Fruit fly (Drosophila melanogaster) whole organism, prepupa: ENCODE data around the gene CG11089.
A peak's percentile ranks its signal among the peaks of the same experiment; 100 is the strongest.

Experiments used
- Blimp-1 ChIP-seq: fragments of 200-800 bp; sonication (Bioruptor generic); optimal IDR thresholded peaks from 3 replicates; lab custom pipeline; 2017; ENCODE audit warnings: missing biosample characterization, missing genetic modification characterization, mild to moderate bottlenecking, moderate library complexity, missing genetic modification reagents
- CG10631 ChIP-seq: fragments of 200-800 bp; sonication (Bioruptor generic); optimal IDR thresholded peaks from 2 replicates; lab custom pipeline; 2016; ENCODE audit warnings: missing biosample characterization, missing genetic modification characterization
- CG10669 ChIP-seq: fragments of 200-800 bp; sonication (Bioruptor generic); optimal IDR thresholded peaks from 3 replicates; lab custom pipeline; 2018; ENCODE audit warnings: missing biosample characterization, mild to moderate bottlenecking, missing genetic modification characterization, moderate library complexity
- CG11294 ChIP-seq: fragments of 200-800 bp; sonication (Bioruptor generic); IDR thresholded peaks from 2 replicates; pipeline ENCODE4 v1.3.6; 2022; ENCODE audit warnings: missing biosample characterization, missing genetic modification characterization
- CG11762 ChIP-seq: fragments of 200-800 bp; sonication (Bioruptor generic); optimal IDR thresholded peaks from 3 replicates; lab custom pipeline; 2016; ENCODE audit warnings: missing biosample characterization, missing genetic modification characterization; ENCODE audit not compliant: insufficient read depth
- CG16779 ChIP-seq: fragments of 200-800 bp; sonication (Bioruptor generic); optimal IDR thresholded peaks from 3 replicates; lab custom pipeline; 2017; ENCODE audit warnings: missing biosample characterization, mild to moderate bottlenecking, missing genetic modification characterization
- CG3032 ChIP-seq: fragments of 200-800 bp; optimal IDR thresholded peaks from 2 replicates; lab custom pipeline; 2019; ENCODE audit warnings: missing biosample characterization, mild to moderate bottlenecking, missing genetic modification characterization, moderate library complexity
- CG32006 ChIP-seq: fragments of 200-800 bp; sonication (Bioruptor generic); optimal IDR thresholded peaks from 3 replicates; lab custom pipeline; 2017; ENCODE audit warnings: missing biosample characterization, mild to moderate bottlenecking, missing genetic modification characterization
- CG34406 ChIP-seq: fragments of 200-800 bp; sonication (Bioruptor generic); optimal IDR thresholded peaks from 3 replicates; lab custom pipeline; 2016; ENCODE audit warnings: missing biosample characterization, missing genetic modification characterization
- CG4318 ChIP-seq: fragments of 200-800 bp; sonication (Bioruptor generic); optimal IDR thresholded peaks from 3 replicates; lab custom pipeline; 2017; ENCODE audit warnings: missing biosample characterization, mild to moderate bottlenecking, missing genetic modification characterization
- CG6276 ChIP-seq: fragments of 200-800 bp; sonication (Bioruptor generic); optimal IDR thresholded peaks from 2 replicates; lab custom pipeline; 2017; ENCODE audit warnings: missing biosample characterization, mild to moderate bottlenecking, missing genetic modification characterization
- CG6792 ChIP-seq: fragments of 200-800 bp; sonication (Bioruptor generic); optimal IDR thresholded peaks from 3 replicates; lab custom pipeline; 2016; ENCODE audit warnings: missing biosample characterization, missing genetic modification characterization
- CG6808 ChIP-seq: fragments of 200-800 bp; sonication (Bioruptor generic); optimal IDR thresholded peaks from 3 replicates; lab custom pipeline; 2017; ENCODE audit warnings: missing biosample characterization, missing genetic modification characterization, mild to moderate bottlenecking, moderate library complexity, missing genetic modification reagents
- CG6854 ChIP-seq: fragments of 200-800 bp; sonication (Bioruptor generic); optimal IDR thresholded peaks from 2 replicates; lab custom pipeline; 2017; ENCODE audit warnings: missing biosample characterization, mild to moderate bottlenecking, missing genetic modification characterization
- CG7368 ChIP-seq: fragments of 200-800 bp; sonication (Bioruptor generic); optimal IDR thresholded peaks from 3 replicates; lab custom pipeline; 2016; ENCODE audit warnings: missing biosample characterization, missing genetic modification characterization
- CG8119 ChIP-seq: fragments of 200-800 bp; sonication (Bioruptor generic); IDR thresholded peaks from 3 replicates; pipeline ENCODE4 v1.3.6; 2022; ENCODE audit warnings: missing biosample characterization, missing genetic modification characterization
- CG8319 ChIP-seq: fragments of 200-800 bp; sonication (Bioruptor generic); optimal IDR thresholded peaks from 3 replicates; lab custom pipeline; 2016; ENCODE audit warnings: missing biosample characterization, missing genetic modification characterization
- CG8632 ChIP-seq: fragments of 200-800 bp; sonication (Bioruptor generic); optimal IDR thresholded peaks from 3 replicates; lab custom pipeline; 2016; ENCODE audit warnings: missing biosample characterization, missing genetic modification characterization
- CG9139 ChIP-seq: fragments of 200-800 bp; sonication (Bioruptor generic); optimal IDR thresholded peaks from 3 replicates; lab custom pipeline; 2017; ENCODE audit warnings: missing biosample characterization, mild to moderate bottlenecking, missing genetic modification characterization
- Eip93F ChIP-seq: fragments of 200-800 bp; sonication (Bioruptor generic); optimal IDR thresholded peaks from 2 replicates; lab custom pipeline; 2016; ENCODE audit warnings: missing biosample characterization, mild to moderate bottlenecking, missing genetic modification characterization
- Ets96B ChIP-seq: fragments of 200-800 bp; optimal IDR thresholded peaks from 2 replicates; lab custom pipeline; 2019; ENCODE audit warnings: missing biosample characterization, mild to moderate bottlenecking, missing genetic modification characterization, moderate library complexity
- Gug ChIP-seq: fragments of 200-800 bp; sonication (Bioruptor generic); IDR thresholded peaks from 2 replicates; pipeline ENCODE4 v1.3.6; 2022; ENCODE audit warnings: missing biosample characterization, missing genetic modification characterization
- Hr38 ChIP-seq: sonication (Bioruptor generic); optimal IDR thresholded peaks from 2 replicates; lab custom pipeline; 2016; ENCODE audit warnings: missing biosample characterization, missing genetic modification characterization
- Lpt ChIP-seq: fragments of 200-800 bp; sonication (Bioruptor generic); optimal IDR thresholded peaks from 3 replicates; lab custom pipeline; 2016; ENCODE audit warnings: missing biosample characterization, missing genetic modification characterization
- OdsH ChIP-seq: fragments of 200-800 bp; sonication (Bioruptor generic); optimal IDR thresholded peaks from 3 replicates; lab custom pipeline; 2016; ENCODE audit warnings: missing biosample characterization, missing genetic modification characterization
- Smox ChIP-seq: fragments of 200-800 bp; sonication (Bioruptor generic); optimal IDR thresholded peaks from 3 replicates; lab custom pipeline; 2016; ENCODE audit warnings: missing biosample characterization, missing genetic modification characterization
- Sox102F ChIP-seq: fragments of 200-800 bp; sonication (Bioruptor generic); optimal IDR thresholded peaks from 2 replicates; lab custom pipeline; 2016; ENCODE audit warnings: missing biosample characterization, mild to moderate bottlenecking, missing genetic modification characterization
- Sox14 ChIP-seq: fragments of 200-800 bp; sonication (Bioruptor generic); optimal IDR thresholded peaks from 3 replicates; lab custom pipeline; 2016; ENCODE audit warnings: missing biosample characterization, missing genetic modification characterization
- achi ChIP-seq: fragments of 200-800 bp; sonication (Bioruptor generic); optimal IDR thresholded peaks from 3 replicates; lab custom pipeline; 2016; ENCODE audit warnings: missing biosample characterization, missing genetic modification characterization
- acj6 ChIP-seq: fragments of 200-800 bp; sonication (Bioruptor generic); optimal IDR thresholded peaks from 3 replicates; lab custom pipeline; 2016; ENCODE audit warnings: missing biosample characterization, missing genetic modification characterization
- dac ChIP-seq: fragments of 200-800 bp; sonication (Bioruptor generic); optimal IDR thresholded peaks from 2 replicates; lab custom pipeline; 2017; ENCODE audit warnings: missing biosample characterization, mild to moderate bottlenecking, missing genetic modification characterization
- dsx ChIP-seq: fragments of 200-800 bp; optimal IDR thresholded peaks from 3 replicates; lab custom pipeline; 2019; ENCODE audit warnings: missing biosample characterization, mild to moderate bottlenecking, missing genetic modification characterization, moderate library complexity; ENCODE audit not compliant: poor library complexity, severe bottlenecking
- eg ChIP-seq: fragments of 200-800 bp; sonication (Bioruptor generic); IDR thresholded peaks from 3 replicates; pipeline ENCODE4 v1.3.6; 2022; ENCODE audit warnings: missing biosample characterization, missing genetic modification characterization
- esn ChIP-seq: fragments of 200-800 bp; sonication (Bioruptor generic); optimal IDR thresholded peaks from 2 replicates; lab custom pipeline; 2016; ENCODE audit warnings: missing biosample characterization, mild to moderate bottlenecking, missing genetic modification characterization, moderate library complexity
- fd59A ChIP-seq: fragments of 200-800 bp; sonication (Bioruptor generic); optimal IDR thresholded peaks from 2 replicates; lab custom pipeline; 2017; ENCODE audit warnings: missing biosample characterization, mild to moderate bottlenecking, missing genetic modification characterization, missing genetic modification reagents
- fd85E ChIP-seq: fragments of 200-800 bp; sonication (Bioruptor generic); optimal IDR thresholded peaks from 3 replicates; lab custom pipeline; 2016; ENCODE audit warnings: missing biosample characterization, missing genetic modification characterization
- fkh ChIP-seq: fragments of 200-800 bp; sonication (Bioruptor generic); optimal IDR thresholded peaks from 3 replicates; lab custom pipeline; 2017; ENCODE audit warnings: missing biosample characterization, mild to moderate bottlenecking, missing genetic modification characterization, moderate library complexity
- lz ChIP-seq: fragments of 200-800 bp; sonication (Bioruptor generic); optimal IDR thresholded peaks from 3 replicates; lab custom pipeline; 2016; ENCODE audit warnings: missing biosample characterization, missing genetic modification characterization
- net ChIP-seq: fragments of 200-800 bp; sonication (Bioruptor generic); optimal IDR thresholded peaks from 3 replicates; lab custom pipeline; 2016; ENCODE audit warnings: missing biosample characterization, missing genetic modification characterization
- pdm3 ChIP-seq: fragments of 200-800 bp; sonication (Bioruptor generic); optimal IDR thresholded peaks from 3 replicates; lab custom pipeline; 2016; ENCODE audit warnings: missing biosample characterization, missing genetic modification characterization
- salr ChIP-seq, 2 experiments: fragments of 200-800 bp; sonication (Bioruptor generic); optimal IDR thresholded peaks; 3 replicates each; lab custom pipeline; 2016 to 2018; ENCODE audit warnings: missing biosample characterization in 2 of 2, missing genetic modification characterization in 2 of 2, mild to moderate bottlenecking in 1 of 2
- spab ChIP-seq: fragments of 200-800 bp; sonication (Bioruptor generic); optimal IDR thresholded peaks from 2 replicates; lab custom pipeline; 2017; ENCODE audit warnings: missing biosample characterization, mild to moderate bottlenecking, missing genetic modification characterization, missing genetic modification reagents
- ss ChIP-seq, 2 experiments: fragments of 200-800 bp; sonication (Bioruptor generic); optimal IDR thresholded peaks; 2 replicates in 1 of 2; 3 replicates in 1 of 2; lab custom pipeline; 2017 to 2018; ENCODE audit warnings: mild to moderate bottlenecking in 2 of 2, missing biosample characterization in 2 of 2, missing genetic modification characterization in 2 of 2, moderate library complexity in 1 of 2
- svp ChIP-seq: fragments of 200-800 bp; sonication (Bioruptor generic); peaks from one replicate; lab custom pipeline; 2016; ENCODE audit warnings: missing biosample characterization, missing genetic modification characterization
- vri ChIP-seq: fragments of 200-800 bp; sonication (Bioruptor generic); optimal IDR thresholded peaks from 3 replicates; lab custom pipeline; 2016; ENCODE audit warnings: missing biosample characterization, mild to moderate bottlenecking, missing genetic modification characterization

Gene CG11089

DNA sequence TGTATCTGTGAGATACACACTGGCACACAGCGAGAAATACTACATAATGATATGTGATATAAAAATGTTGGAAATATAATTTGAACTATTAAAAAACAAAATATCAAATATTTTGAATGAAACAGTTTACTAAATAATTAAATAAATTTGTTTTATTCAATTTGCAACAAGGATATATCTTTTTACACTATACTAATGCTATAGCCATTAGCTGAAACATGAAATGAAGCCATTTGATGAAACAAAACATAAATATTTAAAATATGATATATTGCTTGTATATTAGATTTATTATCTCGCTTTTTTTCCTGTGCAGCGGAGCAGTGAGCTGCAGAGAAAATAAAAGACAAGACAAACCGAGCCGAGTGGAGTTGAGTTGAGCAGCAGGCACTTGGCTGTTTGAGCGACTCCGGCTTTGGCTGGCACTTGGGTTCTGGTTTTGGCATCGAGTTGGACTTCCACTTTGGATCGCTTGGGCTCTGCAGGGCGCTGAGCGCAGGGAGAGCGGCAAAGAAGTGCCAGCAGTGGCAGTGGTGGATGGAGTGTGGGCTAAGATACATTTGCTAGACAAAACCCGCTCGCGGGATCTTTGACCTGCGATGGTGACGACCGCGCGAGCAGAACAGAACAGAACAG is 16.6 kb downstream of the CG11089 start (continued):
- TF ChIP-seq Ets96B (tag; lab: Kevin White, UChicago) = peak; percentile 93
- peak; percentile 88 for TF ChIP-seq esn (GFP tag; lab: Kevin White, UChicago)
- TF ChIP-seq Hr38 (GFP tag; lab: Kevin White, UChicago) = no peak
- peak; percentile 88 for TF ChIP-seq CG10631
- peak; percentile 81 for TF ChIP-seq CG16779 (tag; lab: Kevin White, UChicago)
- TF ChIP-seq fkh (GFP tag; lab: Kevin White, UChicago) = peak; percentile 64
- TF ChIP-seq CG10669 = peak; percentile 81
- TF ChIP-seq dsx = peak; percentile 91
- TF ChIP-seq CG7368 (GFP tag; lab: Kevin White, UChicago) = peak; percentile 78
- TF ChIP-seq CG8119 (GFP tag; lab: Robert Waterston, UW) = peak; percentile 95
- TF ChIP-seq eg = peak; percentile 84
- TF ChIP-seq achi (GFP tag; lab: Kevin White, UChicago) = peak; percentile 90
- peak; percentile 87 for TF ChIP-seq svp
- peak; percentile 84 to 86 for TF ChIP-seq ss (GFP tag; optimal IDR thresholded peaks at IDR 0.05; lab: Kevin White, UChicago)
- TF ChIP-seq Sox14 (GFP tag; lab: Kevin White, UChicago) = peak; percentile 33
- peak; percentile 82 for TF ChIP-seq CG34406
- peak; percentile 52 for TF ChIP-seq CG8319
- peak; percentile 91 for TF ChIP-seq spab (GFP tag; lab: Kevin White, UChicago)
- TF ChIP-seq fd85E = peak; percentile 27
- TF ChIP-seq lz (GFP tag; lab: Kevin White, UChicago) = peak; percentile 55
- peak; percentile 76 for TF ChIP-seq Gug (GFP tag; lab: Robert Waterston, UW)
- TF ChIP-seq OdsH (GFP tag; lab: Kevin White, UChicago) = peak; percentile 86
- peak; percentile 79 for TF ChIP-seq CG8632 (GFP tag; lab: Kevin White, UChicago)
- TF ChIP-seq vri = peak; percentile 42
- peak; percentile 94 for TF ChIP-seq Lpt (GFP tag; lab: Kevin White, UChicago)
- TF ChIP-seq net = peak; percentile 88
- peak; percentile 74 for TF ChIP-seq CG9139
- peak; percentile 96 for TF ChIP-seq CG3032 (tag; lab: Kevin White, UChicago)
- peak; percentile 80 for TF ChIP-seq CG6792
- TF ChIP-seq Blimp-1 (GFP tag; lab: Kevin White, UChicago) = peak; percentile 69
- no peak for TF ChIP-seq Eip93F
- TF ChIP-seq CG6854 (GFP tag; lab: Kevin White, UChicago) = peak; percentile 76
- peak; percentile 74 for TF ChIP-seq CG4318 (GFP tag; lab: Kevin White, UChicago)
- TF ChIP-seq CG11294 (GFP tag; lab: Robert Waterston, UW) = peak; percentile 70; the same call in 1 of the 2 replicates

DNA sequence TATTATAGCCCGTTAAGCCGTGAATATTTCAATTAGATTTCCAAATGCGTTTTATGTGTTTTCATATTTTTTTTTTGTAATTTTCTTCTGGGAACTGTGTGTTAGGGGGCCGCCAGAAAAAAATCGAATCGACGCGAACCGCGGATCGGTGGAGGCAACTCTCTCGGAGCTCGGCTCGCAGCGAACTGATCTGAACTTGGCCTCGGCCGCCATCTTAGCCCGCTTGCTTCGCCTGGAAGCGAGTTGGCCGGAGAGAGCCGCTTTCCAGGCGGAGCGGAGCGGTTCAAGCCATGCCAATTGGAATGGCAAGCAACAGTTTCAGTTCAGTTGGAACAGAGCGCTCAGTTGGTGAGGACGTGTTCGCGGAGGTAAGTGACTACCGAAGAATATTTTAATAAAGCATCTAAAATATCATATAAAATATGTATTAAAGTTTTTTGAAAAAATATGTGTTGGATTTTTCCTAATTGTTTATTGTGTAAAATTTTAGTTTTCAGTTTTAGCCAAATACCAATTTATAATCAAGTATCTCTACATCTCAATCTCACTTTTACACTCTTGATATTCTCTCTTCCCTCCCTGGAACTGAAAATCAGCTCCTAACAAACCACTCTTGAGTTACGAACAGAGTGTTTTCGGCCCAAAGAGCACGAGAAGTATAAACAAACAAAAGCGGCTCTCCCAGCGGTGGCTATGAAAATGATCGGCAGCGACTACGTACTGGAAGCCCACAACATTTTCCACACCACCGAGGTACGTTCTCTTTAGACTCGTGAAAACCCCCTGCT is 17.8 kb downstream of the CG11089 start, which contains the start of the genes CG31121 and CG11069:
CG31121 (minus strand) TSS at position 187 of the 788 bp plus-strand sequence.
CG11069 (plus strand) TSS at position 324 of the 788 bp plus-strand sequence.
- TF ChIP-seq ss (GFP tag; optimal IDR thresholded peaks at IDR 0.05; lab: Kevin White, UChicago) = peak in 1 of 2 experiments; percentile 3
- TF ChIP-seq CG8119 (GFP tag; lab: Robert Waterston, UW) = peak; percentile 29; the same call in 2 of the 3 replicates
- no peak for TF ChIP-seq achi (GFP tag; lab: Kevin White, UChicago)
- TF ChIP-seq CG16779 (tag; lab: Kevin White, UChicago) = no peak
- TF ChIP-seq CG10631 = no peak
- no peak for TF ChIP-seq salr (GFP tag; optimal IDR thresholded peaks at IDR 0.05; lab: Kevin White, UChicago)
- no peak for TF ChIP-seq esn (GFP tag; lab: Kevin White, UChicago)
- TF ChIP-seq acj6 (GFP tag; lab: Kevin White, UChicago) = no peak
- TF ChIP-seq svp = no peak
- TF ChIP-seq CG11294 (GFP tag; lab: Robert Waterston, UW) = no peak
- TF ChIP-seq Eip93F = no peak
- no peak for TF ChIP-seq CG3032 (tag; lab: Kevin White, UChicago)
- no peak for TF ChIP-seq Gug (GFP tag; lab: Robert Waterston, UW)
- peak; percentile 3 for TF ChIP-seq CG11762 (GFP tag; lab: Kevin White, UChicago)
- TF ChIP-seq CG6854 (GFP tag; lab: Kevin White, UChicago) = no peak
- no peak for TF ChIP-seq CG34406
- no peak for TF ChIP-seq OdsH (GFP tag; lab: Kevin White, UChicago)
- TF ChIP-seq fd59A (GFP tag; lab: Kevin White, UChicago) = no peak
- no peak for TF ChIP-seq spab (GFP tag; lab: Kevin White, UChicago)
- TF ChIP-seq CG32006 (GFP tag; lab: Kevin White, UChicago) = no peak
- no peak for TF ChIP-seq Sox14 (GFP tag; lab: Kevin White, UChicago)
- TF ChIP-seq Smox = no peak
- no peak for TF ChIP-seq Blimp-1 (GFP tag; lab: Kevin White, UChicago)
- no peak for TF ChIP-seq CG6808 (GFP tag; lab: Kevin White, UChicago)
- TF ChIP-seq CG6276 (GFP tag; lab: Kevin White, UChicago) = no peak
- no peak for TF ChIP-seq dac (GFP tag; lab: Kevin White, UChicago)
- TF ChIP-seq Hr38 (GFP tag; lab: Kevin White, UChicago) = no peak
- TF ChIP-seq pdm3 (GFP tag; lab: Kevin White, UChicago) = no peak
- TF ChIP-seq CG9139 = no peak
- no peak for TF ChIP-seq Sox102F (GFP tag; lab: Kevin White, UChicago)
- TF ChIP-seq Lpt (GFP tag; lab: Kevin White, UChicago) = no peak
